Fruit fly (Drosophila melanogaster) S2 (cell line): ENCODE measurements around the gene Glut4EF.

Source experiments
- CG8478 ChIP-seq: fragments of >200 bp; optimal IDR thresholded peaks from 2 replicates; lab custom pipeline; 2018
- CTCF ChIP-seq, 2 experiments: fragments of >200 bp; optimal IDR thresholded peaks; 2 replicates each; lab custom pipeline; 2018

Gene Glut4EF

dm6 chr3R:9996689-9997213, 122.3 kb downstream of the Glut4EF start, which contains the start of the genes Gr85a and Spn85F:
TSS of gene Gr85a (minus strand) at chr3R:9996789.
TSS of gene Spn85F (plus strand) at chr3R:9997163.
- TF ChIP-seq CG8478 = no peak
- TF ChIP-seq CTCF (optimal IDR thresholded peaks at IDR 0.05; lab: Kevin White, UChicago) = no peak

dm6 chr3R:10001174-10001789, 126.8 kb downstream of the Glut4EF start, which contains the start of gene CG5359:
TSS of gene CG5359 (minus strand) at chr3R:10001276.
- peak; percentile 15 to 33 for TF ChIP-seq CTCF (optimal IDR thresholded peaks at IDR 0.05; lab: Kevin White, UChicago)
- no peak for TF ChIP-seq CG8478

dm6 chr3R:10024032-10024712, 149.7 kb downstream of the Glut4EF start:
- TF ChIP-seq CG8478 = no peak
- no peak for TF ChIP-seq CTCF (optimal IDR thresholded peaks at IDR 0.05; lab: Kevin White, UChicago)

- TF ChIP-seq CTCF (optimal IDR thresholded peaks at IDR 0.05; lab: Kevin White, UChicago) = no peak
- no peak for TF ChIP-seq CG8478
Observed at dm6 chr3R:10025050-10025449, 150.6 kb downstream of the Glut4EF start, which contains the start of gene CG31407. TSS of gene CG31407 (minus strand) at chr3R:10025150.

- no peak for TF ChIP-seq CTCF (optimal IDR thresholded peaks at IDR 0.05; lab: Kevin White, UChicago)
- no peak for TF ChIP-seq CG8478
Observed at dm6 chr3R:10028378-10028777, 153.9 kb downstream of the Glut4EF start.

dm6 chr3R:10031480-10031879, 157.0 kb downstream of the Glut4EF start:
- TF ChIP-seq CTCF (optimal IDR thresholded peaks at IDR 0.05; lab: Kevin White, UChicago) (no peak), CG8478 (no peak)

- no peak for TF ChIP-seq CTCF (optimal IDR thresholded peaks at IDR 0.05; lab: Kevin White, UChicago)
- TF ChIP-seq CG8478 = no peak
Observed at dm6 chr3R:10032951-10033720, 158.7 kb downstream of the Glut4EF start.

- TF ChIP-seq CTCF (optimal IDR thresholded peaks at IDR 0.05; lab: Kevin White, UChicago) (no peak), CG8478 (no peak)
Observed at dm6 chr3R:10034995-10035446, 160.5 kb downstream of the Glut4EF start.

- no peak for TF ChIP-seq CG8478
- no peak for TF ChIP-seq CTCF (optimal IDR thresholded peaks at IDR 0.05; lab: Kevin White, UChicago)
Observed at dm6 chr3R:10035765-10036164, 161.3 kb downstream of the Glut4EF start.

- no peak for TF ChIP-seq CG8478
- no peak for TF ChIP-seq CTCF (optimal IDR thresholded peaks at IDR 0.05; lab: Kevin White, UChicago)
Observed at dm6 chr3R:10039188-10039587, 164.7 kb downstream of the Glut4EF start.

dm6 chr3R:10040505-10040904, 166.0 kb downstream of the Glut4EF start:
- TF ChIP-seq CTCF (optimal IDR thresholded peaks at IDR 0.05; lab: Kevin White, UChicago) (no peak), CG8478 (no peak)

dm6 chr3R:10042024-10042663, 167.7 kb downstream of the Glut4EF start:
- TF ChIP-seq CG8478 (no peak), CTCF (optimal IDR thresholded peaks at IDR 0.05; lab: Kevin White, UChicago) (no peak)

- TF ChIP-seq CG8478 (no peak), CTCF (optimal IDR thresholded peaks at IDR 0.05; lab: Kevin White, UChicago) (no peak)
Observed at dm6 chr3R:10042664-10043372, 168.3 kb downstream of the Glut4EF start, which contains the start of the genes Mical and CG3909. TSS of gene Mical (minus strand) at chr3R:10042895. TSS of gene CG3909 (plus strand) at chr3R:10043270.
